Worm (Caenorhabditis elegans): Measurements from ENCODE around the gene C34C12.2.

Gene C34C12.2

DNA sequence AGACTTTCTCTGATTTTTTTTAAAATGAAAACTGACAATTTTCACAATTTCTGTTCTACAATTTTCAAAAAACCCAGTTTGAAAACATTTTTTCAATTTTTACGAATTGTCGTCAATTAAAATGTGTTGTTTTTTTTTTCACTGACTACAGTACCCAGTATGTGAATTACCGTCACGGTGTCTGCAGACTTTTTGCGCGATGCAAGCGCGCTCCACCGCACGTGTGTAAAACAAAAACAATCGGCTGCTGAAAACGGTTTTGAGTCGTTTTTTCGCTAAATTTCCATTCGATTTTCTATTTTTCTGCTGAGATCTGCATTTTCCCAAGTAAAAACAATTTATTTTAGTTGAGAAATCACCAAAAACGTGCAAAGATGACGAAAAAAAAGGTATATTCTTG lies 2.6 kb downstream of the C34C12.2 start (continued):
- no peak for TF ChIP-seq daf-12 (tag; optimal IDR thresholded peaks at IDR 0.05)
- peak; percentile 76 for TF ChIP-seq unc-130 (GFP tag; optimal IDR thresholded peaks at IDR 0.05)
- peak; percentile 95 for TF ChIP-seq ctbp-1 (GFP tag; IDR thresholded peaks at IDR 0.05)
- no peak for TF ChIP-seq cey-2 (tag; optimal IDR thresholded peaks at IDR 0.05; ENCODE audit: borderline replicate concordance, insufficient read depth)
- peak; percentile 52 for TF ChIP-seq fos-1 (tag; optimal IDR thresholded peaks at IDR 0.05)
- no peak for TF ChIP-seq skn-1 (tag; optimal IDR thresholded peaks at IDR 0.05)
- TF ChIP-seq lir-3 (tag; optimal IDR thresholded peaks at IDR 0.05) = peak; percentile 71

DNA sequence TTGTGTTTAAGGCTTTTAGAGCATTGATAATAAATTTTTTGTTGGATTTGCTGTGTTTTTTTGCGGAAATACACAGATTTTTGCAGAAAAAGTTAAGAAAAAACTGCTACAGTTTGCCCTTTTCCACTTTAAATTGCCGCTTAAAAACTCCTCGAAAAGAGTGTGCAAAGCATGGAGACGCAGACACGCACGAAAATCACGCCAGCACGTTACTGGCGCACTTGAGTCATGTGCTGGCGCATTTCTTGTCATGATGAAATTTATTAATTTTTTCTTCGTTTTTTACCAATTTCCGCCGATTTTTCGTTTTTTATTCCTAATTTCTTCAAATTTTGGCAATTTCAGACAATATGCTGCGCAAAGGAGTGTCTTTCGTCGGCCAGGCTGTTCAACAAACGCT lies 6.5 kb downstream of the C34C12.2 start, which contains the start of gene C34C12.8:
Gene C34C12.8 (plus strand): TSS at position 346 of the 400 bp plus-strand sequence.
- TF ChIP-seq daf-19 (GFP tag; conservative IDR thresholded peaks at IDR 0.05) (peak; percentile 72; the same call in 1 of the 2 replicates), lsy-2 (tag; optimal IDR thresholded peaks at IDR 0.05) (peak; percentile 72 to 97), zip-11 (GFP tag; IDR thresholded peaks at IDR 0.05) (no peak), duxl-1 (tag; optimal IDR thresholded peaks at IDR 0.05; ENCODE audit: poor library complexity) (peak; percentile 93), hif-1 (tag; optimal IDR thresholded peaks at IDR 0.05) (peak; percentile 28 to 67), nhr-76 (tag; optimal IDR thresholded peaks at IDR 0.05) (peak; percentile 34), lin-38 (GFP tag; IDR thresholded peaks at IDR 0.05) (peak; percentile 98), zfp-2 (tag; optimal IDR thresholded peaks at IDR 0.05) (peak; percentile 55), set-16 (GFP tag; IDR thresholded peaks at IDR 0.05) (no peak), Y75B8A.6 (GFP tag; IDR thresholded peaks at IDR 0.05) (no peak), egl-27 (tag; optimal IDR thresholded peaks at IDR 0.05) (no peak), lin-13 (GFP tag; optimal IDR thresholded peaks at IDR 0.05) (peak; percentile 91), dmd-6 (GFP tag; IDR thresholded peaks at IDR 0.05) (peak; percentile 91), ceh-32 (tag; optimal IDR thresholded peaks at IDR 0.05; ENCODE audit: poor library complexity) (no peak), nhr-41 (GFP tag; IDR thresholded peaks at IDR 0.05) (no peak), nhr-42 (GFP tag; IDR thresholded peaks at IDR 0.05) (peak; percentile 92), mes-2 (tag; optimal IDR thresholded peaks at IDR 0.05; ENCODE audit: poor library complexity, severe bottlenecking) (peak; percentile 95), rbr-2 (tag; optimal IDR thresholded peaks at IDR 0.05) (peak; percentile 91), hlh-11 (tag; optimal IDR thresholded peaks at IDR 0.05) (peak; percentile 90), ctbp-1 (GFP tag; IDR thresholded peaks at IDR 0.05) (peak; percentile 88), vab-7 (GFP tag; IDR thresholded peaks at IDR 0.05) (peak; percentile 45; the same call in 1 of the 2 replicates), nhr-111 (GFP tag; optimal IDR thresholded peaks at IDR 0.05) (no peak), fkh-10 (GFP tag; optimal IDR thresholded peaks at IDR 0.05) (peak; percentile 84), spr-3 (GFP tag; optimal IDR thresholded peaks at IDR 0.05) (peak; percentile 83), nhr-48 (tag; optimal IDR thresholded peaks at IDR 0.05) (peak; percentile 81), aha-1 (tag) (peak; percentile 97), ztf-7 (tag; optimal IDR thresholded peaks at IDR 0.05) (peak; percentile 92), lir-3 (tag; optimal IDR thresholded peaks at IDR 0.05) (peak; percentile 65), unc-62 (GFP tag; optimal IDR thresholded peaks at IDR 0.05 in 1 of 2) (peak in 1 of 2 experiments; percentile 98), unc-62 (tag; optimal IDR thresholded peaks at IDR 0.05) (no peak), snpc-4 (tag; optimal IDR thresholded peaks at IDR 0.05) (no peak), F10B5.3 (tag; optimal IDR thresholded peaks at IDR 0.05) (peak; percentile 86), cey-2 (tag; optimal IDR thresholded peaks at IDR 0.05; ENCODE audit: borderline replicate concordance, insufficient read depth) (no peak), nhr-77 (tag; optimal IDR thresholded peaks at IDR 0.05) (peak; percentile 84), zfp-3 (GFP tag; conservative IDR thresholded peaks at IDR 0.05) (peak; percentile 93), saeg-2 (GFP tag; IDR thresholded peaks at IDR 0.05) (peak; percentile 88), gei-8 (GFP tag; optimal IDR thresholded peaks at IDR 0.05) (peak; percentile 55), F49E8.2 (tag; optimal IDR thresholded peaks at IDR 0.05; ENCODE audit: borderline replicate concordance) (peak; percentile 88), mxl-3 (GFP tag; optimal IDR thresholded peaks at IDR 0.05) (no peak), nhr-237 (tag; optimal IDR thresholded peaks at IDR 0.05) (no peak), D1046.2 (GFP tag; IDR thresholded peaks at IDR 0.05) (peak; percentile 82; the same call in 1 of the 2 replicates), lin-15B (tag; optimal IDR thresholded peaks at IDR 0.05) (peak; percentile 84), daf-16 (GFP tag; optimal IDR thresholded peaks at IDR 0.05) (peak in 1 of 2 experiments; percentile 82), daf-16 (tag; optimal IDR thresholded peaks at IDR 0.05) (peak; percentile 35), T20F7.1 (GFP tag; optimal IDR thresholded peaks at IDR 0.05) (peak; percentile 83)
